Fruit fly (Drosophila melanogaster) whole organism, embryonic: Measurements from ENCODE around the gene Pvf3.

Experiments used
- ATbp ChIP-seq: fragments of 200-800 bp; sonication (Bioruptor generic); optimal IDR thresholded peaks from 2 replicates; lab custom pipeline; 2017; ENCODE audit warnings: missing biosample characterization, mild to moderate bottlenecking, missing genetic modification characterization, missing genetic modification reagents
- Atf-2 ChIP-seq: fragments of 200-800 bp; sonication (Bioruptor generic); optimal IDR thresholded peaks from 2 replicates; lab custom pipeline; 2016; ENCODE audit warnings: missing biosample characterization, missing genetic modification characterization
- Atf3 ChIP-seq: fragments of 200-800 bp; sonication (Bioruptor generic); optimal IDR thresholded peaks from 3 replicates; lab custom pipeline; 2016; ENCODE audit warnings: missing biosample characterization, missing genetic modification characterization
- Blimp-1 ChIP-seq: fragments of 200-800 bp; sonication (Bioruptor generic); optimal IDR thresholded peaks from 3 replicates; lab custom pipeline; 2018; ENCODE audit warnings: missing biosample characterization, missing genetic modification characterization, mild to moderate bottlenecking, moderate library complexity, missing genetic modification reagents
- BtbVII ChIP-seq: fragments of 200-800 bp; sonication (Bioruptor generic); optimal IDR thresholded peaks from 3 replicates; lab custom pipeline; 2017; ENCODE audit warnings: missing biosample characterization, mild to moderate bottlenecking, missing genetic modification characterization
- Bteb2 ChIP-seq: fragments of 200-800 bp; sonication (Bioruptor generic); optimal IDR thresholded peaks from 2 replicates; lab custom pipeline; 2016; ENCODE audit warnings: missing biosample characterization, missing genetic modification characterization
- CG10209 ChIP-seq: fragments of 200-800 bp; sonication (Bioruptor generic); optimal IDR thresholded peaks from 3 replicates; lab custom pipeline; 2017; ENCODE audit warnings: missing biosample characterization, mild to moderate bottlenecking, missing genetic modification characterization, missing genetic modification reagents
- CG11560 ChIP-seq: fragments of 200-800 bp; sonication (Bioruptor generic); IDR thresholded peaks from 3 replicates; pipeline ENCODE4 v1.3.6; 2022; ENCODE audit warnings: missing biosample characterization, missing genetic modification characterization
- CG1233 ChIP-seq: fragments of 200-800 bp; sonication (Bioruptor generic); optimal IDR thresholded peaks from 4 replicates; lab custom pipeline; 2018; ENCODE audit warnings: missing biosample characterization, mild to moderate bottlenecking, missing genetic modification characterization
- CG14667 ChIP-seq: fragments of 200-800 bp; sonication (Bioruptor generic); IDR thresholded peaks from 2 replicates; pipeline ENCODE4 v1.3.6; 2022; ENCODE audit warnings: missing biosample characterization, missing genetic modification characterization
- CG17359 ChIP-seq: fragments of 200-800 bp; sonication (Bioruptor generic); optimal IDR thresholded peaks from 3 replicates; lab custom pipeline; 2018; ENCODE audit warnings: missing biosample characterization, mild to moderate bottlenecking, missing genetic modification characterization, moderate library complexity
- CG18011 ChIP-seq: fragments of 200-800 bp; sonication (Bioruptor generic); optimal IDR thresholded peaks from 2 replicates; lab custom pipeline; 2017; ENCODE audit warnings: missing biosample characterization, missing genetic modification characterization, mild to moderate bottlenecking, moderate library complexity, missing genotype
- CG2202 ChIP-seq: fragments of 200-800 bp; sonication (Bioruptor generic); optimal IDR thresholded peaks from 2 replicates; lab custom pipeline; 2018; ENCODE audit warnings: missing biosample characterization, mild to moderate bottlenecking, missing genetic modification characterization
- CG32772 ChIP-seq: fragments of 200-800 bp; sonication (Bioruptor generic); IDR thresholded peaks from 2 replicates; pipeline ENCODE4 v1.3.6; 2022; ENCODE audit warnings: missing biosample characterization, missing genetic modification characterization
- CG3281 ChIP-seq: fragments of 200-800 bp; sonication (Bioruptor generic); optimal IDR thresholded peaks from 3 replicates; lab custom pipeline; 2017; ENCODE audit warnings: missing biosample characterization, mild to moderate bottlenecking, missing genetic modification characterization
- CG33557 ChIP-seq: fragments of 200-800 bp; sonication (Bioruptor generic); optimal IDR thresholded peaks from 2 replicates; lab custom pipeline; 2019; ENCODE audit warnings: missing biosample characterization, mild to moderate bottlenecking, missing genetic modification characterization, moderate library complexity
- CG3407 ChIP-seq: fragments of 200-800 bp; sonication (Bioruptor generic); optimal IDR thresholded peaks from 2 replicates; lab custom pipeline; 2018; ENCODE audit warnings: missing biosample characterization, mild to moderate bottlenecking, missing genetic modification characterization
- CG42726 ChIP-seq: fragments of 200-800 bp; sonication (Bioruptor generic); IDR thresholded peaks from 2 replicates; pipeline ENCODE4 v1.3.6; 2022; ENCODE audit warnings: missing biosample characterization, missing genetic modification characterization; ENCODE audit not compliant: partially characterized antibody
- CG7786 ChIP-seq: fragments of 200-800 bp; sonication (Bioruptor generic); optimal IDR thresholded peaks from 2 replicates; lab custom pipeline; 2016; ENCODE audit warnings: missing biosample characterization, missing genetic modification characterization
- CG7928 ChIP-seq: fragments of 200-800 bp; sonication (Bioruptor generic); optimal IDR thresholded peaks from 2 replicates; lab custom pipeline; 2017; ENCODE audit warnings: missing biosample characterization, mild to moderate bottlenecking, missing genetic modification characterization
- CG8478 ChIP-seq: fragments of >200 bp; optimal IDR thresholded peaks from 2 replicates; lab custom pipeline; 2018
- CG9932 ChIP-seq: fragments of 200-800 bp; sonication (Bioruptor generic); IDR thresholded peaks from 2 replicates; pipeline ENCODE4 v1.3.6; 2022; ENCODE audit warnings: missing biosample characterization, missing genetic modification characterization
- Chrac-16 ChIP-seq: fragments of 200-800 bp; sonication (Bioruptor generic); optimal IDR thresholded peaks from 3 replicates; lab custom pipeline; 2016; ENCODE audit warnings: missing biosample characterization, missing genetic modification characterization
- Deaf1 ChIP-seq: fragments of 200-800 bp; optimal IDR thresholded peaks from 3 replicates; lab custom pipeline; 2019; ENCODE audit warnings: missing biosample characterization, mild to moderate bottlenecking, missing genetic modification characterization, moderate library complexity
- Dip3 ChIP-seq: fragments of 200-800 bp; sonication (Bioruptor generic); optimal IDR thresholded peaks from 3 replicates; lab custom pipeline; 2016; ENCODE audit warnings: missing biosample characterization, missing genetic modification characterization
- Dll ChIP-seq: fragments of 200-800 bp; sonication (Bioruptor generic); IDR thresholded peaks from 4 replicates; pipeline ENCODE4 v1.3.6; 2022; ENCODE audit warnings: missing biosample characterization, missing genetic modification characterization; ENCODE audit not compliant: partially characterized antibody
- Drgx ChIP-seq: fragments of 200-800 bp; sonication (Bioruptor generic); IDR thresholded peaks from 2 replicates; pipeline ENCODE4 v1.3.6; 2022; ENCODE audit warnings: missing biosample characterization, missing genetic modification characterization
- Eip74EF ChIP-seq, 2 experiments: fragments of 200-800 bp in 1 of 2; fragments of >200 bp in 1 of 2; sonication (Bioruptor generic) in 1 of 2; optimal IDR thresholded peaks; 2 replicates each; lab custom pipeline; 2017 to 2019; ENCODE audit warnings: missing biosample characterization in 2 of 2, missing genetic modification characterization in 2 of 2, mild to moderate bottlenecking in 1 of 2, moderate library complexity in 1 of 2
- Hr39 ChIP-seq: fragments of >200 bp; optimal IDR thresholded peaks from 2 replicates; lab custom pipeline; 2017
- Jarid2 ChIP-seq: fragments of 200-800 bp; sonication (Bioruptor generic); optimal IDR thresholded peaks from 3 replicates; lab custom pipeline; 2017; ENCODE audit warnings: mild to moderate bottlenecking, missing biosample characterization, missing genetic modification reagents, missing genetic modification characterization
- NfI ChIP-seq: fragments of 200-800 bp; sonication (Bioruptor generic); optimal IDR thresholded peaks from 3 replicates; lab custom pipeline; 2018; ENCODE audit warnings: missing biosample characterization, mild to moderate bottlenecking, missing genetic modification characterization, moderate library complexity
- Oli ChIP-seq: fragments of 200-800 bp; sonication (Bioruptor generic); optimal IDR thresholded peaks from 2 replicates; lab custom pipeline; 2018; ENCODE audit warnings: missing biosample characterization, mild to moderate bottlenecking, missing genetic modification characterization, moderate library complexity
- Rx ChIP-seq: fragments of 200-800 bp; sonication (Bioruptor generic); IDR thresholded peaks from 2 replicates; pipeline ENCODE4 v1.3.6; 2022; ENCODE audit warnings: missing biosample characterization, missing genetic modification characterization
- Side ChIP-seq: fragments of 200-800 bp; sonication (Bioruptor generic); optimal IDR thresholded peaks from 2 replicates; lab custom pipeline; 2016; ENCODE audit warnings: missing biosample characterization, missing genetic modification characterization
- Stat92E ChIP-seq, 3 experiments: fragments of >200 bp in 2 of 3; fragments of 200-800 bp in 1 of 3; sonication (Bioruptor generic) in 1 of 3; optimal IDR thresholded peaks; 2 replicates each; lab custom pipeline; 2017 to 2019; ENCODE audit warnings: missing biosample characterization in 3 of 3, missing genetic modification characterization in 3 of 3, mild to moderate bottlenecking in 1 of 3, moderate library complexity in 1 of 3
- aop ChIP-seq: fragments of 200-800 bp; sonication (Bioruptor generic); IDR thresholded peaks from 2 replicates; pipeline ENCODE4 v1.3.6; 2022; ENCODE audit warnings: missing biosample characterization, missing genetic modification characterization
- btn ChIP-seq: fragments of 200-800 bp; sonication (Bioruptor generic); optimal IDR thresholded peaks from 2 replicates; lab custom pipeline; 2016; ENCODE audit warnings: missing biosample characterization, missing genetic modification characterization
- fd96Cb ChIP-seq: fragments of 200-800 bp; sonication (Bioruptor generic); optimal IDR thresholded peaks from 2 replicates; lab custom pipeline; 2018; ENCODE audit warnings: missing biosample characterization, mild to moderate bottlenecking, missing genetic modification characterization, moderate library complexity
- fru ChIP-seq: fragments of >200 bp; optimal IDR thresholded peaks from 2 replicates; lab custom pipeline; 2017
- gem ChIP-seq: fragments of 200-800 bp; sonication (Bioruptor generic); optimal IDR thresholded peaks from 2 replicates; lab custom pipeline; 2019; ENCODE audit warnings: missing biosample characterization, mild to moderate bottlenecking, missing genetic modification characterization, moderate library complexity
- h ChIP-seq: fragments of >200 bp; optimal IDR thresholded peaks from 2 replicates; lab custom pipeline; 2017
- hbn ChIP-seq: fragments of 200-800 bp; sonication (Bioruptor generic); IDR thresholded peaks from 2 replicates; pipeline ENCODE4 v1.3.6; 2022; ENCODE audit warnings: missing biosample characterization, missing genetic modification characterization; ENCODE audit not compliant: partially characterized antibody
- kay ChIP-seq: fragments of 200-800 bp; sonication (Bioruptor generic); optimal IDR thresholded peaks from 2 replicates; lab custom pipeline; 2016; ENCODE audit warnings: missing biosample characterization, missing genetic modification characterization
- kni ChIP-seq: fragments of 200-800 bp; sonication (Bioruptor generic); optimal IDR thresholded peaks from 3 replicates; lab custom pipeline; 2017; ENCODE audit warnings: mild to moderate bottlenecking, missing biosample characterization, missing genetic modification reagents, missing genetic modification characterization
- mld ChIP-seq: fragments of 200-800 bp; sonication (Bioruptor generic); IDR thresholded peaks from 3 replicates; pipeline ENCODE4 v1.3.6; 2022; ENCODE audit warnings: missing biosample characterization, missing genetic modification characterization; ENCODE audit not compliant: partially characterized antibody
- pita ChIP-seq: fragments of 200-800 bp; sonication (Bioruptor generic); optimal IDR thresholded peaks from 2 replicates; lab custom pipeline; 2017; ENCODE audit warnings: missing biosample characterization, mild to moderate bottlenecking, missing genetic modification characterization
- ro ChIP-seq: fragments of 200-800 bp; sonication (Bioruptor generic); IDR thresholded peaks from 2 replicates; pipeline ENCODE4 v1.3.6; 2022; ENCODE audit warnings: missing biosample characterization, missing genetic modification characterization
- sqz ChIP-seq: fragments of 200-800 bp; sonication (Bioruptor generic); optimal IDR thresholded peaks from 3 replicates; lab custom pipeline; 2018; ENCODE audit warnings: missing biosample characterization, mild to moderate bottlenecking, missing genetic modification characterization
- twi ChIP-seq: fragments of 200-800 bp; optimal IDR thresholded peaks from 2 replicates; lab custom pipeline; 2019; ENCODE audit warnings: missing biosample characterization, mild to moderate bottlenecking, missing genetic modification characterization, moderate library complexity
- z ChIP-seq: fragments of 200-800 bp; sonication (Bioruptor generic); IDR thresholded peaks from 3 replicates; pipeline ENCODE4 v1.3.6; 2022; ENCODE audit warnings: missing biosample characterization, missing genetic modification characterization
- zfh2 ChIP-seq: fragments of 200-800 bp; sonication (Bioruptor generic); optimal IDR thresholded peaks from 2 replicates; lab custom pipeline; 2016; ENCODE audit warnings: missing biosample characterization, missing genetic modification characterization

Gene Pvf3

DNA sequence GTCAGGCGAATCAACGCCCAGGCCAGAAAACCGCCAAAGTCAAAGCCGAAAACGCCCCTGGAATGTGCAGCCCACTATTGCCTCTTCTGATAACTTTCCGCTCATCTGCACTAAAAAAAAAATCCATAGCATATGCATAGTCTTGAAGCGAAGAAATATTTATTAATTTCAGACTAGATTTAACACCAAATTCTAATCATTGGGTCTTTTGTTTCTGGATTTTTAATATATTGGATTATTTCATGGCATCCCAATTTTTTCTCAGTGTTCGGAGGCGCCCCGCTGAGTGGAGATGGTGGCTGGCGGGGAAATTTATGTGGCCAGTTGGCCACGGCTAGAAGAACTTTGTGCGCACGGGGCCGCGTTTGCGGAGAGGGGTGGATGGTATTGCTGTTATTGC lies 22.4 kb downstream of the Pvf3 start (continued):
- TF ChIP-seq CG1233 (GFP tag; lab: Kevin White, UChicago), result no peak
- TF ChIP-seq Oli, result peak; percentile 82
- TF ChIP-seq CG3281 (GFP tag; lab: Kevin White, UChicago), result peak; percentile 26
- peak; percentile 90 for TF ChIP-seq gem (tag; lab: Kevin White, UChicago)
- no peak for TF ChIP-seq Stat92E (GFP tag; optimal IDR thresholded peaks at IDR 0.05; lab: Kevin White, UChicago)
- TF ChIP-seq CG7786 (GFP tag; lab: Kevin White, UChicago), result peak; percentile 73
- no peak for TF ChIP-seq CG7928 (GFP tag; lab: Kevin White, UChicago)
- peak; percentile 26 for TF ChIP-seq twi (tag; lab: Kevin White, UChicago)
- TF ChIP-seq ATbp (GFP tag; lab: Kevin White, UChicago), result peak; percentile 83
- peak; percentile 79 for TF ChIP-seq CG32772 (GFP tag; lab: Robert Waterston, UW)
- TF ChIP-seq CG10209 (GFP tag; lab: Kevin White, UChicago), result peak; percentile 53
- peak; percentile 60; the same call in 1 of the 2 replicates for TF ChIP-seq aop
- no peak for TF ChIP-seq kni (GFP tag; lab: Kevin White, UChicago)
- TF ChIP-seq CG9932 (GFP tag; lab: Robert Waterston, UW), result no peak
- TF ChIP-seq Chrac-16, result peak; percentile 79
- TF ChIP-seq Side (GFP tag; lab: Kevin White, UChicago), result peak; percentile 63
- TF ChIP-seq CG11560 (tag; lab: Robert Waterston, UW), result no peak; the same call in 2 of the 3 replicates
- peak; percentile 78 for TF ChIP-seq CG3407 (GFP tag; lab: Kevin White, UChicago)
- TF ChIP-seq mld, result no peak
- no peak for TF ChIP-seq z (GFP tag; lab: Robert Waterston, UW)
- no peak for TF ChIP-seq CG8478 (lab: Kevin White, UChicago)
- TF ChIP-seq ro (GFP tag; lab: Robert Waterston, UW), result peak; percentile 31; the same call in 1 of the 2 replicates
- peak; percentile 22 for TF ChIP-seq sqz (GFP tag; lab: Kevin White, UChicago)
- no peak for TF ChIP-seq Jarid2 (GFP tag; lab: Kevin White, UChicago)
- TF ChIP-seq fru (lab: Kevin White, UChicago), result no peak
- TF ChIP-seq Blimp-1 (GFP tag; lab: Kevin White, UChicago), result peak; percentile 77
- no peak for TF ChIP-seq Eip74EF (GFP tag; optimal IDR thresholded peaks at IDR 0.05; lab: Kevin White, UChicago)
- peak; percentile 1 for TF ChIP-seq Dip3 (GFP tag; lab: Kevin White, UChicago)
- TF ChIP-seq Drgx (GFP tag; lab: Robert Waterston, UW), result peak; percentile 77
- peak; percentile 56 for TF ChIP-seq CG33557
- TF ChIP-seq BtbVII (GFP tag; lab: Kevin White, UChicago), result no peak
- TF ChIP-seq CG14667 (GFP tag; lab: Robert Waterston, UW), result peak; percentile 55
- no peak for TF ChIP-seq Bteb2
- TF ChIP-seq kay (GFP tag; lab: Kevin White, UChicago), result peak; percentile 67
- no peak for TF ChIP-seq pita (GFP tag; lab: Kevin White, UChicago)
- TF ChIP-seq h, result no peak
- peak; percentile 47 for TF ChIP-seq NfI (GFP tag; lab: Kevin White, UChicago)
- peak; percentile 63 for TF ChIP-seq btn (GFP tag; lab: Kevin White, UChicago)
- TF ChIP-seq hbn, result no peak
- peak; percentile 76 for TF ChIP-seq CG17359 (tag; lab: Kevin White, UChicago)
- TF ChIP-seq CG18011 (GFP tag; lab: Kevin White, UChicago), result peak; percentile 17
- peak; percentile 63 for TF ChIP-seq Atf3 (GFP tag; lab: Kevin White, UChicago)
- peak; percentile 40 for TF ChIP-seq CG2202 (tag; lab: Kevin White, UChicago)
- TF ChIP-seq zfh2, result no peak
- TF ChIP-seq CG42726 (GFP tag; lab: Robert Waterston, UW), result no peak
- TF ChIP-seq Atf-2 (GFP tag; lab: Kevin White, UChicago), result peak; percentile 61
- TF ChIP-seq Hr39 (lab: Kevin White, UChicago), result no peak
- TF ChIP-seq Deaf1 (tag; lab: Kevin White, UChicago), result no peak
- peak; percentile 61 for TF ChIP-seq Rx (GFP tag; lab: Robert Waterston, UW)
- TF ChIP-seq fd96Cb (tag; lab: Kevin White, UChicago), result peak; percentile 86
- no peak for TF ChIP-seq Dll
